Worm (Caenorhabditis elegans): ENCODE data around the gene blos-2.

Gene blos-2

DNA sequence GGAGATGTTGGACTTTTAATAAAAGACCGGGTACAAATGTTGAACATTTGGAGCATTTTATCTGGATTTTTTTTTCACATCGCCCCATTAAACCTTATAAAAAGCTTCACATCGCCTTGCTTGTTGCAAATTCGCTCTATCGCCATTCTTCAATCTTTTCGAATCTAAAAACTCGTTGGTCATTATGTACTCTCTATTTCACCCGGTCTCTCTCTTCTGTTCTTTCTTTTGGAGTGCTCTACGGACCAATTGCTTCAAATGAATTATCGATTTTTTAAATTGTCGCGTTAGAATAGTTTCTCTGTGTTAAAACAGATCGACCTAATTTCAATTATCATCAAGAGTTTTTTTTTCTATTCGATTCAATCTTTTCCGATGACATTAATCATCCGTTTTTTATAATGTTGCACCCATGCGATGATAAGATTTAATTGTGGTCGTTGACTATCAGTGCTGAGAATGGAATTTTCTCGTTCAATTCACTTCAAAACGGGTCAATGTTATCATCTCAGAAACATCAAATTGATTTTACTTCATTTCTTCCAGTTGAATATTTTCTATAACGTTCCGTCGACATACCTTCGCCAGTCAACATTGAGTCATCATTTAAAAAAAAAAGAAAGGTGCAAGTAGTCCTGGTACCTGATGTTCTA, 6.5 kb upstream of the blos-2 start:
- TF ChIP-seq elt-3 (tag; optimal IDR thresholded peaks at IDR 0.05), result no peak
- peak; percentile 73 for TF ChIP-seq ces-1 (GFP tag; optimal IDR thresholded peaks at IDR 0.05)
- TF ChIP-seq flh-1 (GFP tag; optimal IDR thresholded peaks at IDR 0.05), result no peak
- TF ChIP-seq ceh-39 (tag; optimal IDR thresholded peaks at IDR 0.05), result peak; percentile 55
- peak; percentile 25 for TF ChIP-seq mep-1 (tag; optimal IDR thresholded peaks at IDR 0.05)
- peak; percentile 15 for TF ChIP-seq elt-1 (tag; optimal IDR thresholded peaks at IDR 0.05; ENCODE audit: borderline replicate concordance, insufficient read depth)

ce11 chrIV:6328198-6328597, 5.8 kb upstream of the blos-2 start:
- TF ChIP-seq nhr-12 (tag; optimal IDR thresholded peaks at IDR 0.05) (no peak), sem-2 (GFP tag; optimal IDR thresholded peaks at IDR 0.05) (no peak)

- TF ChIP-seq mab-5 (tag; optimal IDR thresholded peaks at IDR 0.05) (no peak), ztf-11 (tag; optimal IDR thresholded peaks at IDR 0.05) (no peak), pha-4 (tag; optimal IDR thresholded peaks at IDR 0.05) (no peak), blmp-1 (tag; optimal IDR thresholded peaks at IDR 0.05) (no peak), lsy-2 (tag; optimal IDR thresholded peaks at IDR 0.05) (no peak), nhr-2 (tag; optimal IDR thresholded peaks at IDR 0.05) (no peak), lin-32 (GFP tag; optimal IDR thresholded peaks at IDR 0.05) (no peak), M03D4.4 (tag; optimal IDR thresholded peaks at IDR 0.05) (no peak), lin-13 (tag; optimal IDR thresholded peaks at IDR 0.05) (no peak), ceh-83 (GFP tag; optimal IDR thresholded peaks at IDR 0.05) (no peak), unc-39 (tag; optimal IDR thresholded peaks at IDR 0.05) (no peak), hlh-1 (tag; optimal IDR thresholded peaks at IDR 0.05) (no peak), sptf-1 (tag; optimal IDR thresholded peaks at IDR 0.05) (no peak), sem-2 (GFP tag; optimal IDR thresholded peaks at IDR 0.05) (no peak), bed-3 (GFP tag; optimal IDR thresholded peaks at IDR 0.05) (no peak), nhr-12 (tag; optimal IDR thresholded peaks at IDR 0.05) (no peak), nhr-237 (tag; optimal IDR thresholded peaks at IDR 0.05) (no peak), ham-2 (GFP tag; optimal IDR thresholded peaks at IDR 0.05) (no peak), zip-8 (tag; optimal IDR thresholded peaks at IDR 0.05) (no peak)
These were observed 4.7 kb upstream of the blos-2 start, which contains the start of gene seu-1 for ce11 chrIV:6329339-6329738. Gene seu-1, plus strand, starts transcription at chrIV:6329639.

ce11 chrIV:6330790-6331189, 3.2 kb upstream of the blos-2 start:
- TF ChIP-seq unc-62 (GFP tag; optimal IDR thresholded peaks at IDR 0.05), result peak; percentile 49
- TF ChIP-seq ztf-11 (tag; optimal IDR thresholded peaks at IDR 0.05), result no peak
- TF ChIP-seq pha-4 (tag; optimal IDR thresholded peaks at IDR 0.05), result no peak
- peak; percentile 12 for TF ChIP-seq unc-120 (tag; optimal IDR thresholded peaks at IDR 0.05; ENCODE audit: poor library complexity, severe bottlenecking)

DNA sequence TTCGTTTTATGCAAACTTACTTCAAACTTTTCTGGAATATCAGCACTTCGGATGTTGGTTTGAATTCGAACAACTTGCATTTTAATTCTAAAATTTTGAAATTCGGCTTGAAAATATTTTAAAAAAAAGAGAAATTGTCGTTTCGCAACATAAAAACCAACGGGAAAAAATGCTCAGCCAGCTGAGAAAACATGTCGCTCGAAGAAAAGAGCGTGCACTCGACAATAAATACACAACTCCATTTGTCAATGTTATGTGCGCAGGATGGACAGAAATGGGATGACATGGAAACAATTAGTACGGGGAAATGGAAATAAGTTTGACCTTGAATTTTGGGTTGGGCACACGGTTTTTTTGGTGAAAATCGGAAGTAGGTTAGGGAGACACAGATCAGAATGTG, 1.9 kb downstream of the blos-2 start, which contains the start of gene mif-4:
TSS of gene mif-4 (minus strand) at position 87 of the 400 bp plus-strand sequence.
- TF ChIP-seq lsy-2 (tag; optimal IDR thresholded peaks at IDR 0.05) (no peak), ces-1 (GFP tag; optimal IDR thresholded peaks at IDR 0.05) (peak; percentile 9)

DNA sequence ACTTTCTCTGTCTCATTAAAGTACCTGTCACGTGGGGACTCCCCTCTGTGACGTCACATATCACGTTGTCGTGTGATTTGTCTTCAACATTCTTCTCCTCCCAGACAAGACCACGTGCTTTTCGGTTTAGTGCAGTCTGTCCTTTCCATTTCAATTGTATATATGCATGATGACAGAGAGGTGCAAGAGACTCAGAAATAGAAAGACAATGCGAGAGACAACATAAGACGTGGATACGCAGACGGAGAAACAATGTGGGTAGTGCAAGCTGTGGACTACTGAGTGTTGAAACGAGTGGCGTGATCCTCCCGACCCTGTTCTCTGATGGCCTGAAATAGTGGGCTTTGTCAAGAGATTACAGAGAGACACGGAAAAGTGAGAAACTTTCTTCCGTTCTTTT, 2.7 kb downstream of the blos-2 start:
- TF ChIP-seq drap-1 (GFP tag; optimal IDR thresholded peaks at IDR 0.05) (peak; percentile 0), mab-5 (tag; optimal IDR thresholded peaks at IDR 0.05) (no peak), lin-32 (GFP tag; optimal IDR thresholded peaks at IDR 0.05) (no peak), unc-62 (GFP tag; optimal IDR thresholded peaks at IDR 0.05) (peak; percentile 78), nhr-76 (tag; optimal IDR thresholded peaks at IDR 0.05) (no peak), cnd-1 (tag; optimal IDR thresholded peaks at IDR 0.05) (peak; percentile 15), blmp-1 (tag; optimal IDR thresholded peaks at IDR 0.05) (peak; percentile 4), nhr-28 (tag; optimal IDR thresholded peaks at IDR 0.05) (no peak), elt-3 (tag; optimal IDR thresholded peaks at IDR 0.05) (peak; percentile 61), bed-3 (GFP tag; optimal IDR thresholded peaks at IDR 0.05) (no peak), sem-2 (GFP tag; optimal IDR thresholded peaks at IDR 0.05) (no peak), unc-39 (tag; optimal IDR thresholded peaks at IDR 0.05) (no peak), elt-1 (tag; optimal IDR thresholded peaks at IDR 0.05; ENCODE audit: borderline replicate concordance, insufficient read depth) (no peak), M03D4.4 (tag; optimal IDR thresholded peaks at IDR 0.05) (peak; percentile 6), ceh-83 (GFP tag; optimal IDR thresholded peaks at IDR 0.05) (no peak), hlh-1 (tag; optimal IDR thresholded peaks at IDR 0.05) (no peak), nhr-12 (tag; optimal IDR thresholded peaks at IDR 0.05) (no peak), unc-120 (tag; optimal IDR thresholded peaks at IDR 0.05; ENCODE audit: poor library complexity, severe bottlenecking) (peak; percentile 39), mep-1 (tag; optimal IDR thresholded peaks at IDR 0.05) (peak; percentile 20), pha-4 (tag; optimal IDR thresholded peaks at IDR 0.05) (peak; percentile 70), snpc-4 (tag; optimal IDR thresholded peaks at IDR 0.05) (no peak), ceh-39 (tag; optimal IDR thresholded peaks at IDR 0.05) (no peak), nhr-2 (tag; optimal IDR thresholded peaks at IDR 0.05) (no peak), sptf-1 (tag; optimal IDR thresholded peaks at IDR 0.05) (no peak), mls-2 (tag; optimal IDR thresholded peaks at IDR 0.05) (no peak), lin-13 (tag; optimal IDR thresholded peaks at IDR 0.05) (peak; percentile 22), tbx-8 (GFP tag; optimal IDR thresholded peaks at IDR 0.05) (no peak), flh-1 (GFP tag; optimal IDR thresholded peaks at IDR 0.05) (no peak), lsy-2 (tag; optimal IDR thresholded peaks at IDR 0.05) (peak; percentile 39), ham-2 (GFP tag; optimal IDR thresholded peaks at IDR 0.05) (peak; percentile 22), ztf-11 (tag; optimal IDR thresholded peaks at IDR 0.05) (no peak), zip-8 (tag; optimal IDR thresholded peaks at IDR 0.05) (peak; percentile 43), ceh-43 (GFP tag; optimal IDR thresholded peaks at IDR 0.05) (no peak), nhr-237 (tag; optimal IDR thresholded peaks at IDR 0.05) (peak; percentile 33), ces-1 (GFP tag; optimal IDR thresholded peaks at IDR 0.05) (peak; percentile 77)
